Worm (Caenorhabditis elegans) whole organism, midembryonic: ENCODE data around the gene Y59C2A.3.
"Not testable (repeated sequence)": the region's sequence is repeated elsewhere in the genome, so short reads cannot be mapped to it uniquely, and the experiment has no call there.

ENCODE experiments used
- T22C8.4 ChIP-seq: fragments of 200-800 bp; sonication (Bioruptor generic); IDR thresholded peaks from 2 replicates; pipeline ENCODE4 v1.3.6; 2022; ENCODE audit warnings: missing genetic modification characterization, missing compliant biosample characterization
- cog-1 ChIP-seq: sonication (generic microtip); optimal IDR thresholded peaks from 2 replicates; lab custom pipeline; 2016; ENCODE audit warnings: missing genetic modification characterization, missing compliant biosample characterization
- flt-1 ChIP-seq: fragments of 200-800 bp; sonication (Bioruptor generic); IDR thresholded peaks from 2 replicates; pipeline ENCODE4 v1.3.6; 2022; ENCODE audit warnings: missing genetic modification characterization, missing compliant biosample characterization
- klf-2 ChIP-seq: fragments of 200-800 bp; sonication (Bioruptor generic); conservative IDR thresholded peaks from 2 replicates; pipeline ENCODE4 v1.3.6; 2022; ENCODE audit warnings: missing genetic modification reagents, missing genetic modification characterization, missing compliant biosample characterization
- med-1 ChIP-seq: sonication (generic microtip); optimal IDR thresholded peaks from 2 replicates; lab custom pipeline; 2017; ENCODE audit warnings: missing genetic modification characterization, mild to moderate bottlenecking, missing compliant biosample characterization, antibody characterized with exemption, missing genetic modification reagents; ENCODE audit not compliant: insufficient read depth
- ref-1 ChIP-seq: fragments of 200-800 bp; sonication (Bioruptor generic); conservative IDR thresholded peaks from 2 replicates; pipeline ENCODE4 v1.3.6; 2022; ENCODE audit warnings: missing genetic modification reagents, missing genetic modification characterization, missing compliant biosample characterization
- tab-1 ChIP-seq: fragments of 200-800 bp; sonication (Bioruptor generic); IDR thresholded peaks from 2 replicates; pipeline ENCODE4 v1.3.6; 2022; ENCODE audit warnings: missing genetic modification characterization, missing compliant biosample characterization
- ztf-23 ChIP-seq: fragments of 200-800 bp; sonication (Bioruptor generic); IDR thresholded peaks from 2 replicates; pipeline ENCODE4 v1.3.6; 2022; ENCODE audit warnings: missing genetic modification reagents, missing genetic modification characterization, missing compliant biosample characterization
- ztf-29 ChIP-seq: fragments of 200-800 bp; sonication (Bioruptor generic); IDR thresholded peaks from 2 replicates; pipeline ENCODE4 v1.3.6; 2022; ENCODE audit warnings: missing genetic modification reagents, missing genetic modification characterization, missing compliant biosample characterization

Y59C2A.3 gene

DNA sequence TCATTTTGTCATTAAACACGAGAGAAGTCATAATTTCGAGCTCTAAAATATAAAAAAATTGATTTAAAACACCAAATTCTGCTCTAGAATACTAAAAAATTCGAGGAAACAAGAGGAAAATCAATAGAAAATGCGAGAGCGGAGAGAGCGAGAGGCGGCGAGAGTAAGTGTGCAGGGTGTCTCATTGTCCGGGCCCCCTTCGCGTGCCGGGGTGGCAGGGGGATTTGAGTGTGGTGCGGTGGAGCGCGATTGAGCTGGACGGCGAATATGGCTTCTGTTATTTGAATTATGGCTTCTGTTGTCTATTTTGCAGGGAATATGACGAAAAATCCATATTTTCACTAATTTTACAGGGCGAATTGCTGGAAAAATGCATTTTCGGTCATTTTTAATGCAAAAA lies at the start of gene Y59C2A.3:
Gene Y59C2A.3, minus strand, starts transcription at position 42 of the 400 bp plus-strand sequence.
- TF ChIP-seq cog-1 (tag; lab: Kevin White, UChicago) (peak; percentile 0), ztf-23 (peak; percentile 70; the same call in 1 of the 2 replicates), ztf-29 (GFP tag; lab: Robert Waterston, UW) (peak; percentile 73), T22C8.4 (GFP tag; lab: Robert Waterston, UW) (peak; percentile 49; the same call in 1 of the 2 replicates), ref-1 (no peak), med-1 (GFP tag; lab: Kevin White, UChicago) (no peak), tab-1 (GFP tag; lab: Robert Waterston, UW) (no peak), klf-2 (no peak), flt-1 (GFP tag; lab: Robert Waterston, UW) (no peak)

DNA sequence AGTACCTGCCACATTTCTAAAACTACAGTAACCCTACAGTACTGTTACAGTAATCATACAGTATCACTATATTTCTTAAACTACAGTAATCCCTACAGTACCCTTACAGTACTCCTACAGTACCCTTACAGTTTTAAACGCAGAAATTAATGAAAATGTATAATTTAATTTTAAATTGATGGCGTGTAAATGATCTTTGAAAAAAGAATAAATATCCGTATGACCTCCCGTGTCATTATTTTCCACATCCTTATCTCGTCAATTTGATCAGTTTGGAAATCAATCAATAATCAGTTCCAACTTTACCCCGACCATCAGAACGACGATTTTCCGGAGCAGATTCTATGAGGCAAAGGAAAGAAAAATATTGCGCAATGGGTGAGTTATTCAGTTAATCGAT lies 35.1 kb upstream of the Y59C2A.3 start, which contains the start of gene K09F6.3:
Gene K09F6.3, plus strand, starts transcription at position 301 of the 400 bp plus-strand sequence.
- TF ChIP-seq ztf-29 (GFP tag; lab: Robert Waterston, UW); ztf-23; tab-1 (GFP tag; lab: Robert Waterston, UW): not testable (repeated sequence)

DNA sequence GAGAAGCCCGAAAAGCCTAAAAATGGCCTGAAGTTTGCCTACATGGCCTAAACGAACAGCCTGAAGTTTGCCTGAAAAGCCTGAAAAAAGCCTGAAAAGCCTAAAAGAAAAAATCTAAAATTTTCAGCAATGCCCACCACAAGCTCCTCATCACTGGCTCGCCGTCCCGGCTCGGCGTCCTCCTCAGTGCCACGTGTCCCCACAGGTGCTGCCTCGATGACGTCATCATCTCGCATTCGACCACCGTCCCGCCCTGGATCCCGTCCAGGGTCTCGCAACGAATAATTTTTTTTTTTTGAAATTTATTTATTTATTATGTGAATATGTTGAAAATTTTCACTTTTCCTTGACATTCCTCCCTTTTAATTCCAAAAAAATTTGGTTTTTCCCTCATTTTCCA lies 34.0 kb upstream of the Y59C2A.3 start:
- TF ChIP-seq cog-1 (tag; lab: Kevin White, UChicago), result no peak
- TF ChIP-seq tab-1 (GFP tag; lab: Robert Waterston, UW), result no peak
- TF ChIP-seq med-1 (GFP tag; lab: Kevin White, UChicago), result no peak
- no peak for TF ChIP-seq ztf-23
- TF ChIP-seq klf-2, result no peak
- no peak for TF ChIP-seq flt-1 (GFP tag; lab: Robert Waterston, UW)
- no peak for TF ChIP-seq ref-1
- TF ChIP-seq ztf-29 (GFP tag; lab: Robert Waterston, UW), result no peak
- TF ChIP-seq T22C8.4 (GFP tag; lab: Robert Waterston, UW), result no peak

DNA sequence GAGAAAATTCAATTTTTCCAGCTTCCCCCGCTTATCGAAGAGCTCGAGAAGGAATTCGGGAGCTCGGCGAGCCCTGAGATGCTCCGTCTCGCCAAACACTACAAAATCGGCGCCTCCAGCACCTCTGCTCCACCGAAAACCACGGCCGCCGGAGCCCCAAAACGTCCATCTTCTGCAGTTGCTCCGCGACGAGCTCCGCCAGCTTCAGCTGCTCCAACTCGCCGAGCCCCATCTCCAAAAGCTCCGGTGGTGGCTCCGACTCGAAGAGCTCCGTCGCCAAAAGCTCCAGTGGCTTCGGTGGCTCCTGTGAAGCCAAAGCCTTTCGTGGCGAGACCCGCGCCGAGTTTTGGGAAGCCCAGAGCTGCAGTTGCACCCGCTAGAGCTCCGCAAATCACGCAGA lies 31.9 kb upstream of the Y59C2A.3 start:
- TF ChIP-seq ref-1 (peak; percentile 30; the same call in 1 of the 2 replicates), ztf-29 (GFP tag; lab: Robert Waterston, UW) (no peak)

DNA sequence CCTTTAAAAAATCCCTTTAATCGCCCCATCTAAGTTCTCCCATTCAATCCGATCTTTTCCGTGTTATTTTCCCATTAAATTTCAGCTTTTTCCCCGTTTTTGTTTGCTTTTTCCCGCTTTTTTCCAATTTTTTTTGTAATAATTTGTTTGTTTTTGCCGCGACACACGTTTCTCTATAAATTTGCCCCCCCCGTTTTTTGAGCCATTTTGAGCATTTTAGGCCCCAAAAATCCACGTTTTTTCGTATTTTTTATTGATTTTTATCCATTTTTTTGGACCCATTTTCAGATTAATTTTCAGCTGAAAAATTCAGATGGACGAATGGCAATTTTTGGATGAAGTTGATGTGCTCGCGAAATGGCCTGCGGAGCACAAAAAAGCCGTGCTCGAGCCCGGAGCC lies 23.6 kb upstream of the Y59C2A.3 start, which contains the start of gene F54A3.2:
Gene F54A3.2, plus strand, starts transcription at position 301 of the 400 bp plus-strand sequence.
- no peak for TF ChIP-seq klf-2
- no peak for TF ChIP-seq T22C8.4 (GFP tag; lab: Robert Waterston, UW)
- no peak for TF ChIP-seq tab-1 (GFP tag; lab: Robert Waterston, UW)
- no peak for TF ChIP-seq med-1 (GFP tag; lab: Kevin White, UChicago)
- no peak for TF ChIP-seq flt-1 (GFP tag; lab: Robert Waterston, UW)
- TF ChIP-seq ztf-23, result no peak
- no peak for TF ChIP-seq cog-1 (tag; lab: Kevin White, UChicago)
- no peak for TF ChIP-seq ztf-29 (GFP tag; lab: Robert Waterston, UW)
- TF ChIP-seq ref-1, result no peak

DNA sequence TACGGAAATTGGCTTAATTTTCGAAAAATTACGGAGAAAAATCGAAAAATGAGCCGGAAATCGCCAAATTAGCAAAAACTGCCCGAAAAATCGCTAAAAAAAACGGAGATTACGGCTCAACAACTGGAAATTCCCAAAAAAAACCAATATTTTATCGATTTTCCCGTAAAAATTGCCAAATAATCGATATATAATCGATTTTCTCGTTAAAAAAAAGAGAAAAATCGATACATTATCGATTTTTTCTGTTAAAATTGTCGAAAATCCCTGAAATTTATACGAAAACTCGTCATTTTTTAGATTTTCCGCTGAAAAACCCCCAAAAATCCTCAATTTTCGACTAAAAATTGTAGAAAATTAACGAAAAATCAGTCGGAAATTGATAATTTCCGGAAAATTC lies 16.6 kb upstream of the Y59C2A.3 start:
- TF ChIP-seq ref-1, result no peak
- TF ChIP-seq ztf-29 (GFP tag; lab: Robert Waterston, UW), result no peak
- no peak for TF ChIP-seq flt-1 (GFP tag; lab: Robert Waterston, UW)
- TF ChIP-seq T22C8.4 (GFP tag; lab: Robert Waterston, UW), result 0 out of 2 replicates have a peak, but pooled peaks have one; percentile 6
- no peak for TF ChIP-seq tab-1 (GFP tag; lab: Robert Waterston, UW)

DNA sequence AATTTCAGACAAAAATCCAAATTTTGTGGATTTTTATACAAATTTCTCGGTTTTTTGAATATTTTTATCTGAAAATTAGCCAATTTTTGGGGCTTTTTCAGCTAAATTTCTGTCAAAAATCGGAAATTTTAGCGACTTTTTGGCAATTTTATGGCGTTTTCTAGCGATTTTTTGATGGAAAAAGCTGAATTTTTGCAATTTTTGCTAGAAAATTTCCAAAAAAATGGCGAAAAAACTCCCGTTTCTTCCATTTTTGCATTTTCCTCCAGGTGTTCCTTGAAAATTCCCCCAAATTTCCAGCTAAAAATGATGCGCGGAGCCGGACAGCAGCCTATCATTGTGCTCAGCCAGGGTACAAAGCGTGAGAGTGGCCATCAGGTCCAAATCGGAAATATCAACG lies 13.5 kb upstream of the Y59C2A.3 start, which contains the start of gene cct-3:
Gene cct-3, plus strand, starts transcription at position 301 of the 400 bp plus-strand sequence.
- TF ChIP-seq tab-1 (GFP tag; lab: Robert Waterston, UW) (no peak), ztf-23 (no peak), ref-1 (no peak), ztf-29 (GFP tag; lab: Robert Waterston, UW) (no peak), flt-1 (GFP tag; lab: Robert Waterston, UW) (no peak), med-1 (GFP tag; lab: Kevin White, UChicago) (no peak), cog-1 (tag; lab: Kevin White, UChicago) (no peak), klf-2 (no peak)

DNA sequence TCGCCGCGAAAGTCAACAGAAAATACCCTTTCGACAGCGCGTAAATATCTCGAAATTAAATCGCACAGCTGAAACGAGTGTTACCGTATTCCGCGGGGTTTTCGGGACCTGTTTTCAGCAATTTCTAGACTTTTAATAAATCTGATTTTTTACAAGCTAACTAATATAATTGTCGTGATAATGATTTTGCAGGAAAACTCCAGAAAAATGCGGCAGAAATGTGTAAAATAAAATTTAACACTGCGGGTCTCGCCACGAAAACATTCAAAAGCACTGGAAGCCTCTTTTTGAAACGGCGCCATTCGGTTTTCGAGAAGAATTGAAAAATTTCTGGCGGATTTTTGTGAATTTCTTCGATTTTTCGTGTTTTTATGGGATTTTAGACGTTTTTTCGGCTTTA lies 12.7 kb upstream of the Y59C2A.3 start, which contains the start of gene F54A3.6:
Gene F54A3.6, minus strand, starts transcription at position 42 of the 400 bp plus-strand sequence.
- 0 out of 2 replicates have a peak, but pooled peaks have one; percentile 31 for TF ChIP-seq ztf-23

DNA sequence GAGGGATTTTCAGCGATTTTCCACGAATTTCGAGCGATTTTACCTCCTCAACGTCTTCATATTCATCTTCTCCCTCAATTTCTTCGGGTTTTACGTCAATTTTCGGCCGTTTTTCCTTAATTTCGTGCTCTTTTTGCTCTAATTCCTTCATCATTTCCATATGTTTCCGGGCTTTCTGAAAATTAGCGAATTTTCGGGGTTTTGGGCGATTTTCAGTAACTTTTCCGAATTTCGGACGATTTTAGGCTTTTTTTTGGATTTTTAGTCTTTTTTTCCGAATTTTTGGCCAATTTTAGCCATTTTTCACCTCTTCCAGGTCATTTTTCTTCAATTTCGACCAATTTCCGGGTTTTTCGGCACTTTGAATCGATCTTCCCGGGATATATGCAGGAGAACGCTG lies 10.6 kb upstream of the Y59C2A.3 start:
- TF ChIP-seq med-1 (GFP tag; lab: Kevin White, UChicago) (no peak), klf-2 (no peak), ref-1 (no peak), T22C8.4 (GFP tag; lab: Robert Waterston, UW) (no peak), cog-1 (tag; lab: Kevin White, UChicago) (no peak), flt-1 (GFP tag; lab: Robert Waterston, UW) (no peak), ztf-29 (GFP tag; lab: Robert Waterston, UW) (no peak), tab-1 (GFP tag; lab: Robert Waterston, UW) (no peak), ztf-23 (no peak)

DNA sequence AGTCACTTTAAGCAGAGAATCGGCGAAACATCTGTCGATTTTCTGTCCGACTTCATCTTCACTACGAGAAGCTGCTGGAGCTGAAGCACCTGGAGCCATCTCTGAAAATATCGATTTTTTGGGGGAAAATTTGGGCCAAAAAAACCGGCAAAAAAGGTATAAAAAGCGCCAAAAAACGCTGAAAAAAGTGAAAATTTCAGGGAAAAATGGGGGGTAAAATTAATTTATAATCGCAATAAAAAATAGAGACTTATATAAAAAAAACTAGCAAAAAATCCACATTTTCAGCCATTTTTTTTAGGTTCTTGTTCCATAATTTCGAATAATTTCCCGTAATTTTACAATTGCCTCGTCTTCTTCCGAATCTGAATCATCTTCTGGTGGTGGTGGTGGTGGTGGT lies 5.9 kb upstream of the Y59C2A.3 start, which contains the start of gene F54A3.5:
Gene F54A3.5, minus strand, starts transcription at position 101 of the 400 bp plus-strand sequence.
- TF ChIP-seq flt-1 (GFP tag; lab: Robert Waterston, UW), result no peak
- TF ChIP-seq ztf-29 (GFP tag; lab: Robert Waterston, UW), result no peak
- no peak for TF ChIP-seq cog-1 (tag; lab: Kevin White, UChicago)
- TF ChIP-seq med-1 (GFP tag; lab: Kevin White, UChicago), result no peak
- TF ChIP-seq tab-1 (GFP tag; lab: Robert Waterston, UW), result no peak
- no peak for TF ChIP-seq klf-2
- TF ChIP-seq ref-1, result no peak
- no peak for TF ChIP-seq T22C8.4 (GFP tag; lab: Robert Waterston, UW)
- TF ChIP-seq ztf-23, result no peak
